Worm (Caenorhabditis elegans) whole organism, young adult: ENCODE measurements around the gene vps-39.
"Not testable (repeated sequence)": the region's sequence is repeated elsewhere in the genome, so short reads cannot be mapped to it uniquely, and the experiment has no call there.

ENCODE experiments used
- C06A6.2 ChIP-seq: fragments of 200-800 bp; sonication (Bioruptor generic); conservative IDR thresholded peaks from 2 replicates; pipeline ENCODE4 v1.3.6; 2022; ENCODE audit warnings: missing genetic modification characterization, missing compliant biosample characterization
- C17E4.6 ChIP-seq: fragments of 200-800 bp; sonication (Bioruptor generic); IDR thresholded peaks from 2 replicates; pipeline ENCODE4 v1.3.6; 2022; ENCODE audit warnings: missing genetic modification reagents, missing genetic modification characterization, missing compliant biosample characterization
- F22D6.2 ChIP-seq: sonication (generic microtip); optimal IDR thresholded peaks from 2 replicates; lab custom pipeline; 2016; ENCODE audit warnings: mild to moderate bottlenecking, missing genetic modification characterization, missing compliant biosample characterization
- F37B4.10 ChIP-seq: fragments of 200-800 bp; sonication (Bioruptor generic); IDR thresholded peaks from 2 replicates; pipeline ENCODE4 v1.3.6; 2022; ENCODE audit warnings: missing genetic modification characterization, missing compliant biosample characterization
- F52B5.7 ChIP-seq: sonication (generic microtip); optimal IDR thresholded peaks from 2 replicates; lab custom pipeline; 2016; ENCODE audit warnings: mild to moderate bottlenecking, missing genetic modification characterization, missing compliant biosample characterization
- F57A8.1 ChIP-seq: fragments of 200-800 bp; sonication (Bioruptor generic); optimal IDR thresholded peaks from 2 replicates; lab custom pipeline; 2018; ENCODE audit warnings: mild to moderate bottlenecking, missing genetic modification characterization, moderate library complexity, missing compliant biosample characterization
- K12H6.12 ChIP-seq: fragments of 200-800 bp; sonication (Bioruptor generic); optimal IDR thresholded peaks from 2 replicates; lab custom pipeline; 2018; ENCODE audit warnings: mild to moderate bottlenecking, missing genetic modification characterization, missing compliant biosample characterization
- Y56A3A.18 ChIP-seq: fragments of 200-800 bp; sonication (Bioruptor generic); IDR thresholded peaks from 2 replicates; pipeline ENCODE4 v1.3.6; 2022; ENCODE audit warnings: missing genetic modification reagents, missing genetic modification characterization, missing compliant biosample characterization
- ZK185.1 ChIP-seq: sonication (generic microtip); optimal IDR thresholded peaks from 2 replicates; lab custom pipeline; 2016; ENCODE audit warnings: mild to moderate bottlenecking, missing genetic modification characterization, missing compliant biosample characterization; ENCODE audit not compliant: poor library complexity, severe bottlenecking
- akir-1 ChIP-seq: fragments of 200-800 bp; sonication (Bioruptor generic); optimal IDR thresholded peaks from 2 replicates; lab custom pipeline; 2018; ENCODE audit warnings: mild to moderate bottlenecking, missing genetic modification characterization, moderate library complexity, missing compliant biosample characterization
- aptf-2 ChIP-seq: fragments of 200-800 bp; sonication (Bioruptor generic); conservative IDR thresholded peaks from 2 replicates; pipeline ENCODE4 v1.3.6; 2022; ENCODE audit warnings: missing genetic modification reagents, missing genetic modification characterization, missing compliant biosample characterization
- athp-1 ChIP-seq: sonication (generic microtip); optimal IDR thresholded peaks from 2 replicates; lab custom pipeline; 2017; ENCODE audit warnings: mild to moderate bottlenecking, missing genetic modification characterization, missing compliant biosample characterization
- attf-6 ChIP-seq: fragments of 200-800 bp; sonication (Bioruptor generic); IDR thresholded peaks from 2 replicates; pipeline ENCODE4 v1.3.6; 2022; ENCODE audit warnings: missing genetic modification reagents, missing genetic modification characterization, missing compliant biosample characterization
- bed-1 ChIP-seq: fragments of 200-800 bp; sonication (Bioruptor generic); IDR thresholded peaks from 2 replicates; pipeline ENCODE4 v1.3.6; 2022; ENCODE audit warnings: missing genetic modification reagents, missing genetic modification characterization, missing compliant biosample characterization
- ceh-100 ChIP-seq: fragments of 200-800 bp; sonication (Bioruptor generic); IDR thresholded peaks from 2 replicates; pipeline ENCODE4 v1.3.6; 2022; ENCODE audit warnings: missing genetic modification reagents, missing genetic modification characterization, missing compliant biosample characterization
- ceh-27 ChIP-seq: fragments of 200-800 bp; sonication (Bioruptor generic); optimal IDR thresholded peaks from 2 replicates; lab custom pipeline; 2018; ENCODE audit warnings: mild to moderate bottlenecking, missing genetic modification characterization, moderate library complexity, missing compliant biosample characterization
- ceh-40 ChIP-seq: fragments of 200-800 bp; sonication (Bioruptor generic); IDR thresholded peaks from 2 replicates; pipeline ENCODE4 v1.3.6; 2022; ENCODE audit warnings: missing genetic modification characterization, missing compliant biosample characterization
- ceh-58 ChIP-seq: fragments of 200-800 bp; sonication (Bioruptor generic); IDR thresholded peaks from 2 replicates; pipeline ENCODE4 v1.3.6; 2022; ENCODE audit warnings: missing genetic modification characterization, missing compliant biosample characterization
- ceh-79 ChIP-seq: sonication (generic microtip); optimal IDR thresholded peaks from 2 replicates; lab custom pipeline; 2017; ENCODE audit warnings: mild to moderate bottlenecking, missing genetic modification characterization, missing compliant biosample characterization
- dox-1 ChIP-seq: fragments of 200-800 bp; sonication (Bioruptor generic); IDR thresholded peaks from 2 replicates; pipeline ENCODE4 v1.3.6; 2022; ENCODE audit warnings: missing genetic modification reagents, missing genetic modification characterization, missing compliant biosample characterization
- egrh-3 ChIP-seq: fragments of 200-800 bp; sonication (Bioruptor generic); IDR thresholded peaks from 2 replicates; pipeline ENCODE4 v1.3.6; 2022; ENCODE audit warnings: missing genetic modification reagents, missing genetic modification characterization, missing compliant biosample characterization
- ets-4 ChIP-seq: fragments of 200-800 bp; sonication (Bioruptor generic); optimal IDR thresholded peaks from 2 replicates; lab custom pipeline; 2018; ENCODE audit warnings: mild to moderate bottlenecking, missing genetic modification characterization, missing compliant biosample characterization
- gei-17 ChIP-seq: fragments of 200-800 bp; sonication (Bioruptor generic); optimal IDR thresholded peaks from 2 replicates; lab custom pipeline; 2018; ENCODE audit warnings: mild to moderate bottlenecking, missing genetic modification characterization, missing compliant biosample characterization
- hmg-20 ChIP-seq: fragments of 200-800 bp; sonication (Bioruptor generic); IDR thresholded peaks from 2 replicates; pipeline ENCODE4 v1.3.6; 2022; ENCODE audit warnings: missing genetic modification reagents, missing genetic modification characterization, missing compliant biosample characterization
- lag-1 ChIP-seq: fragments of 200-800 bp; sonication (Bioruptor generic); IDR thresholded peaks from 2 replicates; pipeline ENCODE4 v1.3.6; 2022; ENCODE audit warnings: missing genetic modification reagents, missing genetic modification characterization, missing compliant biosample characterization
- let-526 ChIP-seq: fragments of 200-800 bp; sonication (Bioruptor generic); IDR thresholded peaks from 2 replicates; pipeline ENCODE4 v1.3.6; 2022; ENCODE audit warnings: missing genetic modification reagents, missing genetic modification characterization, missing compliant biosample characterization
- let-607 ChIP-seq, 2 experiments: fragments of 200-800 bp in 1 of 2; sonication (Bioruptor generic) in 1 of 2; sonication (generic microtip) in 1 of 2; optimal IDR thresholded peaks; 2 replicates each; lab custom pipeline; 2016 to 2018; ENCODE audit warnings: mild to moderate bottlenecking in 2 of 2, missing compliant biosample characterization in 2 of 2, missing genetic modification characterization in 2 of 2, moderate library complexity in 2 of 2, missing genotype in 1 of 2
- lin-40 ChIP-seq: sonication (generic microtip); optimal IDR thresholded peaks from 2 replicates; lab custom pipeline; 2016; ENCODE audit warnings: missing genetic modification characterization, mild to moderate bottlenecking, missing compliant biosample characterization, missing genotype, missing genetic modification reagents
- lsl-1 ChIP-seq: fragments of 200-800 bp; sonication (Bioruptor generic); optimal IDR thresholded peaks from 2 replicates; lab custom pipeline; 2018; ENCODE audit warnings: mild to moderate bottlenecking, missing genetic modification characterization, moderate library complexity, missing compliant biosample characterization
- madf-3 ChIP-seq: fragments of 200-800 bp; sonication (Bioruptor generic); IDR thresholded peaks from 2 replicates; pipeline ENCODE4 v1.3.6; 2022; ENCODE audit warnings: missing genetic modification reagents, missing genetic modification characterization, missing compliant biosample characterization
- mcd-1 ChIP-seq: fragments of 200-800 bp; sonication (Bioruptor generic); IDR thresholded peaks from 2 replicates; pipeline ENCODE4 v1.3.6; 2022; ENCODE audit warnings: missing genetic modification reagents, missing genetic modification characterization, missing compliant biosample characterization
- nfya-2 ChIP-seq: fragments of 200-800 bp; sonication (Bioruptor generic); IDR thresholded peaks from 2 replicates; pipeline ENCODE4 v1.3.6; 2022; ENCODE audit warnings: missing genetic modification reagents, missing genetic modification characterization, missing compliant biosample characterization
- nfyb-1 ChIP-seq: fragments of 200-800 bp; sonication (Bioruptor generic); IDR thresholded peaks from 2 replicates; pipeline ENCODE4 v1.3.6; 2022; ENCODE audit warnings: missing genetic modification reagents, missing genetic modification characterization, missing compliant biosample characterization
- nhr-120 ChIP-seq: fragments of 200-800 bp; sonication (Bioruptor generic); IDR thresholded peaks from 2 replicates; pipeline ENCODE4 v1.3.6; 2022; ENCODE audit warnings: missing genetic modification characterization, missing compliant biosample characterization
- nhr-27 ChIP-seq: fragments of 200-800 bp; sonication (Bioruptor generic); optimal IDR thresholded peaks from 2 replicates; lab custom pipeline; 2018; ENCODE audit warnings: mild to moderate bottlenecking, missing genetic modification characterization, moderate library complexity, missing compliant biosample characterization
- nhr-80 ChIP-seq: sonication (generic microtip); optimal IDR thresholded peaks from 2 replicates; lab custom pipeline; 2016; ENCODE audit warnings: missing genetic modification characterization, missing compliant biosample characterization
- pbrm-1 ChIP-seq: fragments of 200-800 bp; sonication (Bioruptor generic); IDR thresholded peaks from 2 replicates; pipeline ENCODE4 v1.3.6; 2022; ENCODE audit warnings: missing genetic modification reagents, missing genetic modification characterization, missing compliant biosample characterization
- rcor-1 ChIP-seq: fragments of 200-800 bp; sonication (Bioruptor generic); IDR thresholded peaks from 2 replicates; pipeline ENCODE4 v1.3.6; 2022; ENCODE audit warnings: missing genetic modification reagents, missing genetic modification characterization, missing compliant biosample characterization
- snpc-4 ChIP-seq, 5 experiments: fragments of 150-350 bp in 1 of 5; sonication (generic microtip) in 4 of 5; optimal IDR thresholded peaks; 2 replicates each; lab custom pipeline; 2014 to 2018; ENCODE audit warnings: missing genetic modification characterization in 5 of 5, missing biosample characterization in 3 of 5, antibody characterized with exemption in 2 of 5, mild to moderate bottlenecking in 2 of 5, missing compliant biosample characterization in 2 of 5, missing genotype in 2 of 5, moderate library complexity in 2 of 5, missing genetic modification reagents in 1 of 5
- somi-1 ChIP-seq: fragments of 200-800 bp; sonication (Bioruptor generic); optimal IDR thresholded peaks from 2 replicates; lab custom pipeline; 2018; ENCODE audit warnings: mild to moderate bottlenecking, missing genetic modification characterization, missing compliant biosample characterization
- tbp1 ChIP-seq: fragments of 200-800 bp; sonication (Bioruptor generic); optimal IDR thresholded peaks from 2 replicates; lab custom pipeline; 2018; ENCODE audit warnings: mild to moderate bottlenecking, missing genetic modification characterization, missing compliant biosample characterization
- tlf-1 ChIP-seq: fragments of 200-800 bp; sonication (Bioruptor generic); optimal IDR thresholded peaks from 2 replicates; lab custom pipeline; 2018; ENCODE audit warnings: mild to moderate bottlenecking, missing genetic modification characterization, missing compliant biosample characterization
- unc-130 ChIP-seq: sonication (generic microtip); optimal IDR thresholded peaks from 2 replicates; lab custom pipeline; 2016; ENCODE audit warnings: missing genetic modification reagents, missing genetic modification characterization, missing compliant biosample characterization
- zim-3 ChIP-seq: sonication (generic microtip); optimal IDR thresholded peaks from 2 replicates; lab custom pipeline; 2017; ENCODE audit warnings: mild to moderate bottlenecking, missing genetic modification characterization, moderate library complexity, missing compliant biosample characterization
- ztf-22 ChIP-seq: fragments of 200-800 bp; sonication (Bioruptor generic); optimal IDR thresholded peaks from 2 replicates; lab custom pipeline; 2018; ENCODE audit warnings: mild to moderate bottlenecking, missing genetic modification characterization, moderate library complexity, missing compliant biosample characterization
- ztf-28 ChIP-seq: fragments of 200-800 bp; sonication (Bioruptor generic); IDR thresholded peaks from 2 replicates; pipeline ENCODE4 v1.3.6; 2022; ENCODE audit warnings: missing genetic modification reagents, missing genetic modification characterization, missing compliant biosample characterization
- ztf-3 ChIP-seq: fragments of 200-800 bp; sonication (Bioruptor generic); optimal IDR thresholded peaks from 2 replicates; lab custom pipeline; 2018; ENCODE audit warnings: mild to moderate bottlenecking, missing genetic modification characterization, missing compliant biosample characterization
- ztf-6 ChIP-seq: fragments of 200-800 bp; sonication (Bioruptor generic); IDR thresholded peaks from 2 replicates; pipeline ENCODE4 v1.3.6; 2022; ENCODE audit warnings: missing genetic modification reagents, missing genetic modification characterization, missing compliant biosample characterization

Gene vps-39

ce11 chrV:14055097-14055496 is 16.9 kb upstream of the vps-39 start (continued):
- TF ChIP-seq athp-1: peak; percentile 91
- TF ChIP-seq nhr-80: peak; percentile 75
- peak; percentile 98 for TF ChIP-seq let-526 (GFP tag; lab: Robert Waterston, UW)
- TF ChIP-seq ets-4 (GFP tag; lab: Kevin White, UChicago): peak; percentile 41
- peak; percentile 29 for TF ChIP-seq lsl-1 (GFP tag; lab: Kevin White, UChicago)
- TF ChIP-seq ceh-40 (GFP tag; lab: Robert Waterston, UW): 0 out of 2 replicates have a peak, but pooled peaks have one; percentile 25
- TF ChIP-seq somi-1: peak; percentile 84
- TF ChIP-seq ceh-58 (GFP tag; lab: Robert Waterston, UW): 0 out of 2 replicates have a peak, but pooled peaks have one; percentile 13
- TF ChIP-seq C17E4.6 (GFP tag; lab: Robert Waterston, UW): peak; percentile 85
- peak; percentile 60 for TF ChIP-seq unc-130 (GFP tag; lab: Kevin White, UChicago)
- 0 out of 2 replicates have a peak, but pooled peaks have one; percentile 40 for TF ChIP-seq nfya-2 (GFP tag; lab: Robert Waterston, UW)
- TF ChIP-seq ztf-28 (GFP tag; lab: Robert Waterston, UW): peak; percentile 91
- peak; percentile 98 for TF ChIP-seq dox-1 (GFP tag; lab: Robert Waterston, UW)
- TF ChIP-seq akir-1 (GFP tag; lab: Kevin White, UChicago): peak; percentile 94
- TF ChIP-seq ZK185.1 (tag; lab: Kevin White, UChicago): peak; percentile 97
- TF ChIP-seq F22D6.2: peak; percentile 86
- TF ChIP-seq F57A8.1 (GFP tag; lab: Kevin White, UChicago): peak; percentile 34
- TF ChIP-seq zim-3 (tag; lab: Kevin White, UChicago): peak; percentile 89
- TF ChIP-seq ztf-22 (GFP tag; lab: Kevin White, UChicago): peak; percentile 78
- TF ChIP-seq hmg-20 (GFP tag; lab: Robert Waterston, UW): peak; percentile 91
- TF ChIP-seq mcd-1 (GFP tag; lab: Robert Waterston, UW): peak; percentile 99
- TF ChIP-seq tbp1 (GFP tag; lab: Kevin White, UChicago): peak; percentile 68
- TF ChIP-seq lag-1 (GFP tag; lab: Robert Waterston, UW): peak; percentile 97
- TF ChIP-seq F52B5.7 (tag; lab: Kevin White, UChicago): peak; percentile 73
- peak; percentile 91 for TF ChIP-seq ztf-6 (GFP tag; lab: Robert Waterston, UW)
- TF ChIP-seq ceh-79 (tag; lab: Kevin White, UChicago): peak; percentile 68
- peak; percentile 90; the same call in 1 of the 2 replicates for TF ChIP-seq F37B4.10 (GFP tag; lab: Robert Waterston, UW)
- peak; percentile 55 to 92 for TF ChIP-seq let-607 (tag; optimal IDR thresholded peaks at IDR 0.05; lab: Kevin White, UChicago)
- TF ChIP-seq madf-3 (GFP tag; lab: Robert Waterston, UW): peak; percentile 94
- TF ChIP-seq snpc-4 (GFP tag; optimal IDR thresholded peaks at IDR 0.05; lab: Kevin White, UChicago): not testable (repeated sequence)
- peak in 3 of 4 experiments; percentile 48 to 82 (median 77) for TF ChIP-seq snpc-4 (tag; optimal IDR thresholded peaks at IDR 0.05; lab: Kevin White, UChicago)
- TF ChIP-seq ceh-100: peak; percentile 94
- TF ChIP-seq aptf-2: peak; percentile 91
- peak; percentile 75 for TF ChIP-seq nhr-27 (tag; lab: Kevin White, UChicago)
- TF ChIP-seq pbrm-1 (GFP tag; lab: Robert Waterston, UW): peak; percentile 95
- TF ChIP-seq gei-17 (GFP tag; lab: Kevin White, UChicago): peak; percentile 72
- peak; percentile 96 for TF ChIP-seq lin-40
- TF ChIP-seq C06A6.2 (GFP tag; lab: Robert Waterston, UW): peak; percentile 97
- peak; percentile 73 for TF ChIP-seq ztf-3 (GFP tag; lab: Kevin White, UChicago)
- TF ChIP-seq attf-6 (GFP tag; lab: Robert Waterston, UW): peak; percentile 58
- peak; percentile 93 for TF ChIP-seq Y56A3A.18 (GFP tag; lab: Robert Waterston, UW)
- peak; percentile 97 for TF ChIP-seq bed-1 (GFP tag; lab: Robert Waterston, UW)
- peak; percentile 92 for TF ChIP-seq K12H6.12 (tag; lab: Kevin White, UChicago)
- peak; percentile 85 for TF ChIP-seq tlf-1 (GFP tag; lab: Kevin White, UChicago)
- peak; percentile 97 for TF ChIP-seq nfyb-1 (GFP tag; lab: Robert Waterston, UW)
- peak; percentile 96 for TF ChIP-seq ceh-27
- peak; percentile 79; the same call in 1 of the 2 replicates for TF ChIP-seq egrh-3 (GFP tag; lab: Robert Waterston, UW)
- peak; percentile 83; the same call in 1 of the 2 replicates for TF ChIP-seq nhr-120 (GFP tag; lab: Robert Waterston, UW)
- TF ChIP-seq rcor-1 (GFP tag; lab: Robert Waterston, UW): peak; percentile 95
